Fruit fly (Drosophila melanogaster) whole organism, prepupa: ENCODE results near the gene CG13667.

ENCODE experiments used
- Blimp-1 ChIP-seq: fragments of 200-800 bp; sonication (Bioruptor generic); optimal IDR thresholded peaks from 3 replicates; lab custom pipeline; 2017; ENCODE audit warnings: missing biosample characterization, missing genetic modification characterization, mild to moderate bottlenecking, moderate library complexity, missing genetic modification reagents
- CG10631 ChIP-seq: fragments of 200-800 bp; sonication (Bioruptor generic); optimal IDR thresholded peaks from 2 replicates; lab custom pipeline; 2016; ENCODE audit warnings: missing biosample characterization, missing genetic modification characterization
- CG10669 ChIP-seq: fragments of 200-800 bp; sonication (Bioruptor generic); optimal IDR thresholded peaks from 3 replicates; lab custom pipeline; 2018; ENCODE audit warnings: missing biosample characterization, mild to moderate bottlenecking, missing genetic modification characterization, moderate library complexity
- CG11294 ChIP-seq: fragments of 200-800 bp; sonication (Bioruptor generic); IDR thresholded peaks from 2 replicates; pipeline ENCODE4 v1.3.6; 2022; ENCODE audit warnings: missing biosample characterization, missing genetic modification characterization
- CG11762 ChIP-seq: fragments of 200-800 bp; sonication (Bioruptor generic); optimal IDR thresholded peaks from 3 replicates; lab custom pipeline; 2016; ENCODE audit warnings: missing biosample characterization, missing genetic modification characterization; ENCODE audit not compliant: insufficient read depth
- CG11902 ChIP-seq: fragments of 200-800 bp; sonication (Bioruptor generic); optimal IDR thresholded peaks from 3 replicates; lab custom pipeline; 2016; ENCODE audit warnings: missing biosample characterization, missing genetic modification characterization
- CG15336 ChIP-seq: fragments of 200-800 bp; sonication (Bioruptor generic); IDR thresholded peaks from 2 replicates; pipeline ENCODE4 v1.3.6; 2022; ENCODE audit warnings: missing biosample characterization, missing genetic modification characterization
- CG1621 ChIP-seq: fragments of 200-800 bp; sonication (Bioruptor generic); optimal IDR thresholded peaks from 3 replicates; lab custom pipeline; 2018; ENCODE audit warnings: missing biosample characterization, mild to moderate bottlenecking, missing genetic modification characterization
- CG16779 ChIP-seq: fragments of 200-800 bp; sonication (Bioruptor generic); optimal IDR thresholded peaks from 3 replicates; lab custom pipeline; 2017; ENCODE audit warnings: missing biosample characterization, mild to moderate bottlenecking, missing genetic modification characterization
- CG3032 ChIP-seq: fragments of 200-800 bp; optimal IDR thresholded peaks from 2 replicates; lab custom pipeline; 2019; ENCODE audit warnings: missing biosample characterization, mild to moderate bottlenecking, missing genetic modification characterization, moderate library complexity
- CG34406 ChIP-seq: fragments of 200-800 bp; sonication (Bioruptor generic); optimal IDR thresholded peaks from 3 replicates; lab custom pipeline; 2016; ENCODE audit warnings: missing biosample characterization, missing genetic modification characterization
- CG3919 ChIP-seq: fragments of 200-800 bp; sonication (Bioruptor generic); optimal IDR thresholded peaks from 3 replicates; lab custom pipeline; 2016; ENCODE audit warnings: missing biosample characterization, missing genetic modification characterization
- CG6163 ChIP-seq: fragments of 200-800 bp; sonication (Bioruptor generic); IDR thresholded peaks from 3 replicates; pipeline ENCODE4 v1.3.6; 2022; ENCODE audit warnings: missing biosample characterization, missing genetic modification characterization
- CG6276 ChIP-seq: fragments of 200-800 bp; sonication (Bioruptor generic); optimal IDR thresholded peaks from 2 replicates; lab custom pipeline; 2017; ENCODE audit warnings: missing biosample characterization, mild to moderate bottlenecking, missing genetic modification characterization
- CG6792 ChIP-seq: fragments of 200-800 bp; sonication (Bioruptor generic); optimal IDR thresholded peaks from 3 replicates; lab custom pipeline; 2016; ENCODE audit warnings: missing biosample characterization, missing genetic modification characterization
- CG6808 ChIP-seq: fragments of 200-800 bp; sonication (Bioruptor generic); optimal IDR thresholded peaks from 3 replicates; lab custom pipeline; 2017; ENCODE audit warnings: missing biosample characterization, missing genetic modification characterization, mild to moderate bottlenecking, moderate library complexity, missing genetic modification reagents
- CG6854 ChIP-seq: fragments of 200-800 bp; sonication (Bioruptor generic); optimal IDR thresholded peaks from 2 replicates; lab custom pipeline; 2017; ENCODE audit warnings: missing biosample characterization, mild to moderate bottlenecking, missing genetic modification characterization
- CG7368 ChIP-seq: fragments of 200-800 bp; sonication (Bioruptor generic); optimal IDR thresholded peaks from 3 replicates; lab custom pipeline; 2016; ENCODE audit warnings: missing biosample characterization, missing genetic modification characterization
- CG8119 ChIP-seq: fragments of 200-800 bp; sonication (Bioruptor generic); IDR thresholded peaks from 3 replicates; pipeline ENCODE4 v1.3.6; 2022; ENCODE audit warnings: missing biosample characterization, missing genetic modification characterization
- CG8319 ChIP-seq: fragments of 200-800 bp; sonication (Bioruptor generic); optimal IDR thresholded peaks from 3 replicates; lab custom pipeline; 2016; ENCODE audit warnings: missing biosample characterization, missing genetic modification characterization
- CG8632 ChIP-seq: fragments of 200-800 bp; sonication (Bioruptor generic); optimal IDR thresholded peaks from 3 replicates; lab custom pipeline; 2016; ENCODE audit warnings: missing biosample characterization, missing genetic modification characterization
- Eip75B ChIP-seq: fragments of 200-800 bp; sonication (Bioruptor generic); optimal IDR thresholded peaks from 3 replicates; lab custom pipeline; 2016; ENCODE audit warnings: missing biosample characterization, missing genetic modification characterization
- Eip78C ChIP-seq: fragments of 200-800 bp; sonication (Bioruptor generic); peaks from one replicate; lab custom pipeline; 2016; ENCODE audit warnings: missing biosample characterization, missing genetic modification characterization
- Eip93F ChIP-seq: fragments of 200-800 bp; sonication (Bioruptor generic); optimal IDR thresholded peaks from 2 replicates; lab custom pipeline; 2016; ENCODE audit warnings: missing biosample characterization, mild to moderate bottlenecking, missing genetic modification characterization
- Ets21C ChIP-seq: fragments of 200-800 bp; sonication (Bioruptor generic); optimal IDR thresholded peaks from 3 replicates; lab custom pipeline; 2016; ENCODE audit warnings: missing biosample characterization, missing genetic modification characterization
- Gug ChIP-seq: fragments of 200-800 bp; sonication (Bioruptor generic); IDR thresholded peaks from 2 replicates; pipeline ENCODE4 v1.3.6; 2022; ENCODE audit warnings: missing biosample characterization, missing genetic modification characterization
- Hr38 ChIP-seq: sonication (Bioruptor generic); optimal IDR thresholded peaks from 2 replicates; lab custom pipeline; 2016; ENCODE audit warnings: missing biosample characterization, missing genetic modification characterization
- Hr39 ChIP-seq: fragments of 200-800 bp; sonication (Bioruptor generic); optimal IDR thresholded peaks from 2 replicates; lab custom pipeline; 2016; ENCODE audit warnings: missing biosample characterization, missing genetic modification characterization
- Lpt ChIP-seq: fragments of 200-800 bp; sonication (Bioruptor generic); optimal IDR thresholded peaks from 3 replicates; lab custom pipeline; 2016; ENCODE audit warnings: missing biosample characterization, missing genetic modification characterization
- Met ChIP-seq: fragments of 200-800 bp; sonication (Bioruptor generic); optimal IDR thresholded peaks from 3 replicates; lab custom pipeline; 2016; ENCODE audit warnings: missing biosample characterization, missing genetic modification characterization
- OdsH ChIP-seq: fragments of 200-800 bp; sonication (Bioruptor generic); optimal IDR thresholded peaks from 3 replicates; lab custom pipeline; 2016; ENCODE audit warnings: missing biosample characterization, missing genetic modification characterization
- Smox ChIP-seq: fragments of 200-800 bp; sonication (Bioruptor generic); optimal IDR thresholded peaks from 3 replicates; lab custom pipeline; 2016; ENCODE audit warnings: missing biosample characterization, missing genetic modification characterization
- Sox102F ChIP-seq: fragments of 200-800 bp; sonication (Bioruptor generic); optimal IDR thresholded peaks from 2 replicates; lab custom pipeline; 2016; ENCODE audit warnings: missing biosample characterization, mild to moderate bottlenecking, missing genetic modification characterization
- Sox14 ChIP-seq: fragments of 200-800 bp; sonication (Bioruptor generic); optimal IDR thresholded peaks from 3 replicates; lab custom pipeline; 2016; ENCODE audit warnings: missing biosample characterization, missing genetic modification characterization
- achi ChIP-seq: fragments of 200-800 bp; sonication (Bioruptor generic); optimal IDR thresholded peaks from 3 replicates; lab custom pipeline; 2016; ENCODE audit warnings: missing biosample characterization, missing genetic modification characterization
- acj6 ChIP-seq: fragments of 200-800 bp; sonication (Bioruptor generic); optimal IDR thresholded peaks from 3 replicates; lab custom pipeline; 2016; ENCODE audit warnings: missing biosample characterization, missing genetic modification characterization
- cyc ChIP-seq: fragments of 200-800 bp; sonication (Bioruptor generic); optimal IDR thresholded peaks from 3 replicates; lab custom pipeline; 2016; ENCODE audit warnings: missing biosample characterization, missing genetic modification characterization
- dsx ChIP-seq: fragments of 200-800 bp; optimal IDR thresholded peaks from 3 replicates; lab custom pipeline; 2019; ENCODE audit warnings: missing biosample characterization, mild to moderate bottlenecking, missing genetic modification characterization, moderate library complexity; ENCODE audit not compliant: poor library complexity, severe bottlenecking
- fd85E ChIP-seq: fragments of 200-800 bp; sonication (Bioruptor generic); optimal IDR thresholded peaks from 3 replicates; lab custom pipeline; 2016; ENCODE audit warnings: missing biosample characterization, missing genetic modification characterization
- lz ChIP-seq: fragments of 200-800 bp; sonication (Bioruptor generic); optimal IDR thresholded peaks from 3 replicates; lab custom pipeline; 2016; ENCODE audit warnings: missing biosample characterization, missing genetic modification characterization
- pdm3 ChIP-seq: fragments of 200-800 bp; sonication (Bioruptor generic); optimal IDR thresholded peaks from 3 replicates; lab custom pipeline; 2016; ENCODE audit warnings: missing biosample characterization, missing genetic modification characterization
- salr ChIP-seq, 2 experiments: fragments of 200-800 bp; sonication (Bioruptor generic); optimal IDR thresholded peaks; 3 replicates each; lab custom pipeline; 2016 to 2018; ENCODE audit warnings: missing biosample characterization in 2 of 2, missing genetic modification characterization in 2 of 2, mild to moderate bottlenecking in 1 of 2
- spab ChIP-seq: fragments of 200-800 bp; sonication (Bioruptor generic); optimal IDR thresholded peaks from 2 replicates; lab custom pipeline; 2017; ENCODE audit warnings: missing biosample characterization, mild to moderate bottlenecking, missing genetic modification characterization, missing genetic modification reagents
- ss ChIP-seq, 2 experiments: fragments of 200-800 bp; sonication (Bioruptor generic); optimal IDR thresholded peaks; 2 replicates in 1 of 2; 3 replicates in 1 of 2; lab custom pipeline; 2017 to 2018; ENCODE audit warnings: mild to moderate bottlenecking in 2 of 2, missing biosample characterization in 2 of 2, missing genetic modification characterization in 2 of 2, moderate library complexity in 1 of 2
- svp ChIP-seq: fragments of 200-800 bp; sonication (Bioruptor generic); peaks from one replicate; lab custom pipeline; 2016; ENCODE audit warnings: missing biosample characterization, missing genetic modification characterization
- topi ChIP-seq: fragments of 200-800 bp; sonication (Bioruptor generic); optimal IDR thresholded peaks from 3 replicates; lab custom pipeline; 2016; ENCODE audit warnings: missing biosample characterization, missing genetic modification characterization
- vri ChIP-seq: fragments of 200-800 bp; sonication (Bioruptor generic); optimal IDR thresholded peaks from 3 replicates; lab custom pipeline; 2016; ENCODE audit warnings: missing biosample characterization, mild to moderate bottlenecking, missing genetic modification characterization

The CG13667 gene

dm6 chr3L:8368694-8369344 is 36.4 kb upstream of the CG13667 start (continued):
- TF ChIP-seq lz (GFP tag; lab: Kevin White, UChicago) (peak; percentile 56), CG11762 (no peak), topi (GFP tag; lab: Kevin White, UChicago) (peak; percentile 83), Eip93F (GFP tag; lab: Kevin White, UChicago) (peak; percentile 2), ss (GFP tag; optimal IDR thresholded peaks at IDR 0.05; lab: Kevin White, UChicago) (no peak), svp (GFP tag; lab: Kevin White, UChicago) (peak; percentile 88), CG1621 (tag; lab: Kevin White, UChicago) (no peak), salr (GFP tag; optimal IDR thresholded peaks at IDR 0.05; lab: Kevin White, UChicago) (no peak), Met (GFP tag; lab: Kevin White, UChicago) (peak; percentile 84), Sox14 (GFP tag; lab: Kevin White, UChicago) (peak; percentile 47), CG11294 (no peak), Eip78C (GFP tag; lab: Kevin White, UChicago) (peak; percentile 60), CG6792 (GFP tag; lab: Kevin White, UChicago) (peak; percentile 22), CG34406 (GFP tag; lab: Kevin White, UChicago) (no peak), Hr39 (GFP tag; lab: Kevin White, UChicago) (peak; percentile 75), CG6808 (GFP tag; lab: Kevin White, UChicago) (no peak)

- TF ChIP-seq Blimp-1, result peak; percentile 79
- no peak for TF ChIP-seq achi (GFP tag; lab: Kevin White, UChicago)
- peak; percentile 0 for TF ChIP-seq Sox102F (GFP tag; lab: Kevin White, UChicago)
- no peak for TF ChIP-seq OdsH (GFP tag; lab: Kevin White, UChicago)
- no peak for TF ChIP-seq dsx
- peak; percentile 50 for TF ChIP-seq svp (GFP tag; lab: Kevin White, UChicago)
- no peak for TF ChIP-seq CG8119 (GFP tag; lab: Robert Waterston, UW)
- peak; percentile 8 for TF ChIP-seq Eip78C (GFP tag; lab: Kevin White, UChicago)
- no peak for TF ChIP-seq Eip75B (GFP tag; lab: Kevin White, UChicago)
- no peak for TF ChIP-seq CG15336 (GFP tag; lab: Robert Waterston, UW)
- TF ChIP-seq pdm3 (GFP tag; lab: Kevin White, UChicago), result no peak
- no peak for TF ChIP-seq spab (GFP tag; lab: Kevin White, UChicago)
- TF ChIP-seq CG16779 (tag; lab: Kevin White, UChicago), result no peak
- TF ChIP-seq CG3032, result no peak
- peak; percentile 18 for TF ChIP-seq CG6854 (GFP tag; lab: Kevin White, UChicago)
Measured at dm6 chr3L:8369456-8369855, 35.8 kb upstream of the CG13667 start.

- peak; percentile 9 for TF ChIP-seq Blimp-1
- TF ChIP-seq spab (GFP tag; lab: Kevin White, UChicago), result no peak
- no peak for TF ChIP-seq Hr38 (GFP tag; lab: Kevin White, UChicago)
- no peak for TF ChIP-seq CG8119 (GFP tag; lab: Robert Waterston, UW)
- TF ChIP-seq Gug (GFP tag; lab: Robert Waterston, UW), result no peak
- TF ChIP-seq CG10669 (GFP tag; lab: Kevin White, UChicago), result no peak
- no peak for TF ChIP-seq CG7368 (GFP tag; lab: Kevin White, UChicago)
- no peak for TF ChIP-seq ss (GFP tag; optimal IDR thresholded peaks at IDR 0.05; lab: Kevin White, UChicago)
- TF ChIP-seq Smox (GFP tag; lab: Kevin White, UChicago), result peak; percentile 64
- TF ChIP-seq CG6792 (GFP tag; lab: Kevin White, UChicago), result no peak
- no peak for TF ChIP-seq CG11902 (GFP tag; lab: Kevin White, UChicago)
- TF ChIP-seq CG11294, result no peak
- TF ChIP-seq cyc, result peak; percentile 51
- no peak for TF ChIP-seq CG8319 (GFP tag; lab: Kevin White, UChicago)
- no peak for TF ChIP-seq CG1621 (tag; lab: Kevin White, UChicago)
- TF ChIP-seq CG3919 (GFP tag; lab: Kevin White, UChicago), result peak; percentile 4
- no peak for TF ChIP-seq fd85E (GFP tag; lab: Kevin White, UChicago)
- no peak for TF ChIP-seq CG3032
- TF ChIP-seq CG6163 (GFP tag; lab: Robert Waterston, UW), result no peak
- TF ChIP-seq CG6808 (GFP tag; lab: Kevin White, UChicago), result no peak
- no peak for TF ChIP-seq CG10631 (GFP tag; lab: Kevin White, UChicago)
- peak; percentile 4 for TF ChIP-seq CG8632 (GFP tag; lab: Kevin White, UChicago)
- peak; percentile 54 for TF ChIP-seq Ets21C (GFP tag; lab: Kevin White, UChicago)
- peak; percentile 58 for TF ChIP-seq vri
- TF ChIP-seq Lpt (GFP tag; lab: Kevin White, UChicago), result no peak
- no peak for TF ChIP-seq salr (GFP tag; optimal IDR thresholded peaks at IDR 0.05; lab: Kevin White, UChicago)
- peak; percentile 10 for TF ChIP-seq acj6
- no peak for TF ChIP-seq CG15336 (GFP tag; lab: Robert Waterston, UW)
- TF ChIP-seq OdsH (GFP tag; lab: Kevin White, UChicago), result peak; percentile 14
- no peak for TF ChIP-seq CG6276 (GFP tag; lab: Kevin White, UChicago)
Measured at dm6 chr3L:8370922-8371321, 34.3 kb upstream of the CG13667 start.
